Worm (Caenorhabditis elegans): ENCODE results near the gene Y59A8B.19.
"Not testable (repeated sequence)": the region's sequence is repeated elsewhere in the genome, so short reads cannot be mapped to it uniquely, and the experiment has no call there.

Gene Y59A8B.19

ce11 chrV:18021464-18021863 lies 14.4 kb downstream of the Y59A8B.19 start (continued):
- TF ChIP-seq pqm-1 (tag; optimal IDR thresholded peaks at IDR 0.05) = no peak
- no peak for TF ChIP-seq egl-27 (tag; optimal IDR thresholded peaks at IDR 0.05)
- TF ChIP-seq unc-98 (GFP tag; IDR thresholded peaks at IDR 0.05) = no peak
- no peak for TF ChIP-seq nhr-11 (tag; optimal IDR thresholded peaks at IDR 0.05)
- TF ChIP-seq zag-1 (tag; optimal IDR thresholded peaks at IDR 0.05) = no peak
- TF ChIP-seq nhr-77 (tag; optimal IDR thresholded peaks at IDR 0.05) = no peak
- TF ChIP-seq nhr-47 (tag; optimal IDR thresholded peaks at IDR 0.05) = no peak
- no peak for TF ChIP-seq lin-39 (tag; optimal IDR thresholded peaks at IDR 0.05)
- no peak for TF ChIP-seq swsn-7 (tag; optimal IDR thresholded peaks at IDR 0.05)
- no peak for TF ChIP-seq C34B4.2 (tag; optimal IDR thresholded peaks at IDR 0.05)
- TF ChIP-seq ceh-88 (GFP tag; IDR thresholded peaks at IDR 0.05) = no peak
- no peak for TF ChIP-seq snu-23 (GFP tag; optimal IDR thresholded peaks at IDR 0.05)
- TF ChIP-seq efl-1 (optimal IDR thresholded peaks at IDR 0.05) = peak in 1 of 2 experiments; percentile 24
- TF ChIP-seq efl-1 (GFP tag; optimal IDR thresholded peaks at IDR 0.05 in 1 of 2) = peak; percentile 31 to 91
- peak in 1 of 2 experiments; percentile 28 for TF ChIP-seq lsy-2 (tag; optimal IDR thresholded peaks at IDR 0.05)
- peak in 1 of 3 experiments; percentile 7 for TF ChIP-seq ceh-82 (tag; optimal IDR thresholded peaks at IDR 0.05)
- no peak for TF ChIP-seq fkh-10 (GFP tag; optimal IDR thresholded peaks at IDR 0.05)

ce11 chrV:18022179-18022578 lies 15.1 kb downstream of the Y59A8B.19 start, which contains the start of gene prp-6:
prp-6 (plus strand) TSS chrV:18022479.
- TF ChIP-seq dsc-1 (tag; optimal IDR thresholded peaks at IDR 0.05) (peak; percentile 48), nhr-20 (tag; optimal IDR thresholded peaks at IDR 0.05) (no peak), nhr-85 (tag) (no peak)

DNA sequence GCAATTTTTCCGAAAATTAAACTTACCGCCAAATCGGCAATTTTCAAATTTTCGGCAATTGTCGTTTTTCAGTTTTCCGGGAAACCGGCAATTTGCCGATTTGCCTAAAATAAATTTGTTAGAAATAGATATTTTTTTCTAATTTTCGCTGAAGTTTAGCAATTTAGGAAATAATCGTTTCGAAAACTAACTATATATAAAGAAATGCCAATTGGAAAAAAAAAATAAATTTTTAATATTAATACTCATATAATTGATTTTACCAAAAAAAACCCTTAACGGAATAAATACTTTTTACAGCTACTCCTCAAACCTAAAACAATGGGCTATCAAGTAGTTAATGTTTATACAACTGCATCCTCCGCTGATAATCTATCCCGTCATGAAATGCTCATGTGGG lies 36.2 kb downstream of the Y59A8B.19 start, which contains the start of gene ebp-1:
Gene ebp-1, plus strand, starts transcription at position 301 of the 400 bp plus-strand sequence.
- TF ChIP-seq pqm-1 (tag; optimal IDR thresholded peaks at IDR 0.05) (no peak), C04F5.9 (tag; optimal IDR thresholded peaks at IDR 0.05) (no peak), fkh-4 (tag; optimal IDR thresholded peaks at IDR 0.05; ENCODE audit: borderline replicate concordance) (no peak), swsn-7 (tag; optimal IDR thresholded peaks at IDR 0.05) (no peak), nhr-84 (tag; optimal IDR thresholded peaks at IDR 0.05) (no peak), nhr-71 (tag; optimal IDR thresholded peaks at IDR 0.05) (no peak), C16A3.4 (tag; optimal IDR thresholded peaks at IDR 0.05) (no peak), nhr-237 (tag; optimal IDR thresholded peaks at IDR 0.05) (no peak), ceh-63 (GFP tag; optimal IDR thresholded peaks at IDR 0.05) (no peak), nhr-77 (tag; optimal IDR thresholded peaks at IDR 0.05) (no peak), lin-14 (GFP tag; optimal IDR thresholded peaks at IDR 0.05) (no peak), lin-39 (tag; optimal IDR thresholded peaks at IDR 0.05) (no peak), snu-23 (GFP tag; optimal IDR thresholded peaks at IDR 0.05) (no peak), nhr-76 (tag; optimal IDR thresholded peaks at IDR 0.05) (no peak), pax-3 (tag; optimal IDR thresholded peaks at IDR 0.05) (no peak), unc-62 (GFP tag; optimal IDR thresholded peaks at IDR 0.05) (no peak)

DNA sequence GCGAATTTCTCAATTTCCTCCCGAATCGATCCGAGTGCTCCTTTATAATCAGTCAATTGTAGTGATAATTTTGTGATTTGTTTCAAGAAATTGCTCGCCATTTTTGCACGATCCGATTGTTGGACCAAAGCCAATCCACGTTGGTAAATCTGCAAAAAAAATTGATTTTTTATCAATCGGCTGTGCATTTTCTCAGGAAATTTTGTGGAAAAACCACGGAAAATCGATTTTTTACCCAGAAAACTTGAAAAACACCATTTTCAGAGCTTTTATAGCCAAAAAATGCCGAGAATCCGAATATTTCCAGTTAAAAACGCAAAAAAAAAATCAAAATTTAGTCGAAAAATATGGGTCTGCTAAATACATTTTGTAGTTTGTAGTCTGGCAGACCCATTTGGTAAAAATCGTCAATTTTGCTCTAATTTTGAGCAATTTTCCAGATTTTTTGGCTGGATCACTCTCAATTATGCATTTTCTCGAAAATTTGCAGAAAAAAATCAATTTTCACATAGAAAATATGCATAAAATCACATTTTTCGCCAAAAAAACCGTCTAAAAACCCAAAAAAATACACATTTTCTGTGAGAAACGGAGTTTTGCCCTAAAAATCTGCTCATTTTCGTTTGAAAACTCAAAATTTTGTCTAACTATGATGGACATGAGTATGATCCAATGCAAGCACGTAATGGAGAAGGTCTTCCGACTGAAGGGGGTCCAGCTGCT lies 48.4 kb downstream of the Y59A8B.19 start, which contains the start of the genes Y59A8B.25 and ebp-3:
Gene Y59A8B.25, minus strand, starts transcription at position 101 of the 723 bp plus-strand sequence.
Gene ebp-3, plus strand, starts transcription at position 673 of the 723 bp plus-strand sequence.
- not testable (repeated sequence) for TF ChIP-seq nhr-71 (tag; optimal IDR thresholded peaks at IDR 0.05); sup-37 (GFP tag; optimal IDR thresholded peaks at IDR 0.05); jun-1 (tag; optimal IDR thresholded peaks at IDR 0.05)
